Worm (Caenorhabditis elegans) whole organism, L2 larva: ENCODE data around the gene rgs-3.
A peak's percentile ranks its signal among the peaks of the same experiment; 100 is the strongest.

Source experiments
- C34F6.9 ChIP-seq: fragments of 150-350 bp; optimal IDR thresholded peaks from 2 replicates; lab custom pipeline; 2014; ENCODE audit warnings: missing biosample characterization, missing genetic modification characterization
- F13H6.1 ChIP-seq: sonication (generic microtip); optimal IDR thresholded peaks from 2 replicates; lab custom pipeline; 2016; ENCODE audit warnings: missing genetic modification characterization, missing compliant biosample characterization
- R02D3.7 ChIP-seq: fragments of 150-350 bp; optimal IDR thresholded peaks from 2 replicates; lab custom pipeline; 2014; ENCODE audit warnings: missing biosample characterization, missing genetic modification characterization
- alr-1 ChIP-seq: fragments of 150-350 bp; optimal IDR thresholded peaks from 2 replicates; lab custom pipeline; 2014; ENCODE audit warnings: missing biosample characterization, missing genetic modification characterization
- aly-2 ChIP-seq: fragments of 150-350 bp; optimal IDR thresholded peaks from 2 replicates; lab custom pipeline; 2014; ENCODE audit warnings: missing biosample characterization, missing genetic modification characterization
- ama-1 ChIP-seq: fragments of 150-350 bp; optimal IDR thresholded peaks from 2 replicates; lab custom pipeline; 2018; ENCODE audit warnings: inconsistent platforms
- blmp-1 ChIP-seq: sonication (generic microtip); optimal IDR thresholded peaks from 2 replicates; lab custom pipeline; 2017; ENCODE audit warnings: missing genetic modification characterization, mild to moderate bottlenecking, missing compliant biosample characterization, antibody characterized with exemption, moderate library complexity; ENCODE audit not compliant: insufficient read depth
- crh-2 ChIP-seq: sonication (generic microtip); optimal IDR thresholded peaks from 2 replicates; lab custom pipeline; 2017; ENCODE audit warnings: missing biosample characterization, missing genetic modification characterization
- dmd-4 ChIP-seq: sonication (generic microtip); optimal IDR thresholded peaks from 2 replicates; lab custom pipeline; 2017; ENCODE audit warnings: missing biosample characterization, missing genetic modification characterization
- elt-1 ChIP-seq: fragments of 150-350 bp; optimal IDR thresholded peaks from 2 replicates; lab custom pipeline; 2014; ENCODE audit warnings: missing biosample characterization, missing genetic modification characterization
- elt-3 ChIP-seq: sonication (generic microtip); optimal IDR thresholded peaks from 2 replicates; lab custom pipeline; 2017; ENCODE audit warnings: missing biosample characterization, missing genetic modification characterization
- fos-1 ChIP-seq: fragments of 150-350 bp; optimal IDR thresholded peaks from 2 replicates; lab custom pipeline; 2014; ENCODE audit warnings: missing biosample characterization, missing genetic modification characterization
- lin-11 ChIP-seq: fragments of 150-350 bp; sonication (generic microtip); optimal IDR thresholded peaks from 2 replicates; lab custom pipeline; 2014; ENCODE audit warnings: missing biosample characterization, missing genetic modification characterization, inconsistent platforms, mixed read lengths
- lsy-2 ChIP-seq, 2 experiments: fragments of 150-350 bp in 1 of 2; sonication (generic microtip) in 1 of 2; optimal IDR thresholded peaks; 2 replicates each; lab custom pipeline; 2014 to 2017; ENCODE audit warnings: missing biosample characterization in 2 of 2, missing genetic modification characterization in 2 of 2
- mab-5 ChIP-seq: fragments of 150-350 bp; optimal IDR thresholded peaks from 2 replicates; lab custom pipeline; 2014; ENCODE audit warnings: missing biosample characterization, missing genetic modification characterization
- mbf-1 ChIP-seq: sonication (generic microtip); optimal IDR thresholded peaks from 2 replicates; lab custom pipeline; 2017; ENCODE audit warnings: missing biosample characterization, missing genetic modification characterization
- nhr-12 ChIP-seq: fragments of 150-350 bp; optimal IDR thresholded peaks from 2 replicates; lab custom pipeline; 2014; ENCODE audit warnings: missing biosample characterization, missing genetic modification characterization
- nhr-129 ChIP-seq: fragments of 150-350 bp; optimal IDR thresholded peaks from 2 replicates; lab custom pipeline; 2014; ENCODE audit warnings: missing biosample characterization, missing genetic modification characterization
- nhr-21 ChIP-seq: fragments of 150-350 bp; optimal IDR thresholded peaks from 2 replicates; lab custom pipeline; 2014; ENCODE audit warnings: missing biosample characterization, missing genetic modification characterization
- nhr-23 ChIP-seq: fragments of 150-350 bp; optimal IDR thresholded peaks from 2 replicates; lab custom pipeline; 2014; ENCODE audit warnings: missing biosample characterization, missing genetic modification reagents, missing genetic modification characterization
- nhr-25 ChIP-seq: fragments of 150-350 bp; sonication (generic microtip); optimal IDR thresholded peaks from 3 replicates; lab custom pipeline; 2014; ENCODE audit warnings: missing biosample characterization, missing genetic modification characterization
- nhr-6 ChIP-seq: fragments of 150-350 bp; optimal IDR thresholded peaks from 2 replicates; lab custom pipeline; 2014; ENCODE audit warnings: missing biosample characterization, missing genetic modification characterization
- nhr-77 ChIP-seq: fragments of 150-350 bp; optimal IDR thresholded peaks from 2 replicates; lab custom pipeline; 2014; ENCODE audit warnings: missing biosample characterization, missing genetic modification characterization
- peb-1 ChIP-seq: fragments of 150-350 bp; optimal IDR thresholded peaks from 2 replicates; lab custom pipeline; 2014; ENCODE audit warnings: missing biosample characterization, missing genetic modification characterization
- sem-4 ChIP-seq: fragments of 150-350 bp; optimal IDR thresholded peaks from 2 replicates; lab custom pipeline; 2014; ENCODE audit warnings: missing biosample characterization, missing genetic modification reagents, missing genetic modification characterization
- skn-1 ChIP-seq: sonication (generic microtip); optimal IDR thresholded peaks from 2 replicates; lab custom pipeline; 2017; ENCODE audit warnings: missing biosample characterization, missing genetic modification characterization
- sma-3 ChIP-seq: sonication (generic microtip); optimal IDR thresholded peaks from 2 replicates; lab custom pipeline; 2016; ENCODE audit warnings: missing genetic modification reagents, missing genetic modification characterization, missing compliant biosample characterization
- sma-9 ChIP-seq, 2 experiments: fragments of 150-350 bp in 1 of 2; sonication (generic microtip) in 1 of 2; optimal IDR thresholded peaks; 2 replicates each; lab custom pipeline; 2014 to 2016; ENCODE audit warnings: missing genetic modification characterization in 2 of 2, mild to moderate bottlenecking in 1 of 2, missing biosample characterization in 1 of 2, missing compliant biosample characterization in 1 of 2, missing genetic modification reagents in 1 of 2, moderate library complexity in 1 of 2
- snpc-4 ChIP-seq: fragments of 150-350 bp; optimal IDR thresholded peaks from 2 replicates; lab custom pipeline; 2014; ENCODE audit warnings: missing biosample characterization, missing genetic modification characterization
- unc-39 ChIP-seq: fragments of 150-350 bp; optimal IDR thresholded peaks from 2 replicates; lab custom pipeline; 2014; ENCODE audit warnings: missing biosample characterization, missing genetic modification characterization
- unc-55 ChIP-seq: fragments of 150-350 bp; sonication (generic microtip); optimal IDR thresholded peaks from 3 replicates; lab custom pipeline; 2014; ENCODE audit warnings: missing biosample characterization, missing genetic modification reagents, missing genetic modification characterization
- zag-1 ChIP-seq: fragments of 150-350 bp; optimal IDR thresholded peaks from 2 replicates; lab custom pipeline; 2014; ENCODE audit warnings: missing biosample characterization, missing genetic modification characterization
- ztf-1 ChIP-seq: fragments of 200-800 bp; sonication (Bioruptor generic); conservative IDR thresholded peaks from 2 replicates; pipeline ENCODE4 v1.3.6; 2022; ENCODE audit warnings: missing genetic modification characterization, missing compliant biosample characterization
- ztf-11 ChIP-seq: sonication (generic microtip); optimal IDR thresholded peaks from 2 replicates; lab custom pipeline; 2017; ENCODE audit warnings: missing biosample characterization, missing genetic modification characterization

rgs-3 gene

ce11 chrII:6113842-6114441 lies 14.3 kb downstream of the rgs-3 start:
- TF ChIP-seq mab-5 (peak; percentile 73), nhr-6 (no peak)

ce11 chrII:6115283-6115682 lies 15.7 kb downstream of the rgs-3 start:
- no peak for TF ChIP-seq nhr-6
- no peak for TF ChIP-seq C34F6.9 (tag; lab: Kevin White, UChicago)
- no peak for TF ChIP-seq sem-4 (tag; lab: Kevin White, UChicago)
- TF ChIP-seq mbf-1 (tag; lab: Kevin White, UChicago): no peak
- TF ChIP-seq aly-2 (tag; lab: Kevin White, UChicago): no peak
- TF ChIP-seq R02D3.7 (tag; lab: Kevin White, UChicago): no peak
- TF ChIP-seq unc-39: no peak
- TF ChIP-seq dmd-4 (tag; lab: Kevin White, UChicago): no peak
- TF ChIP-seq zag-1: no peak
- TF ChIP-seq nhr-77 (tag; lab: Kevin White, UChicago): no peak

ce11 chrII:6116701-6117100 lies 17.1 kb downstream of the rgs-3 start:
- no peak for TF ChIP-seq zag-1
- no peak for TF ChIP-seq ztf-1 (GFP tag; lab: Robert Waterston, UW)
- TF ChIP-seq C34F6.9 (tag; lab: Kevin White, UChicago): no peak
- TF ChIP-seq ama-1: no peak
- no peak for TF ChIP-seq lin-11

- no peak for TF ChIP-seq sma-9 (GFP tag; optimal IDR thresholded peaks at IDR 0.05; lab: Kevin White, UChicago)
- no peak for TF ChIP-seq sma-9 (tag; optimal IDR thresholded peaks at IDR 0.05; lab: Kevin White, UChicago)
- TF ChIP-seq snpc-4 (tag; lab: Kevin White, UChicago): no peak
- no peak for TF ChIP-seq mab-5
- TF ChIP-seq ztf-11 (tag; lab: Kevin White, UChicago): no peak
- TF ChIP-seq nhr-25 (tag; lab: Kevin White, UChicago): no peak
These were observed 18.6 kb downstream of the rgs-3 start, which contains the start of gene C29H12.6 for ce11 chrII:6118163-6118562. Gene C29H12.6 (minus strand): TSS chrII:6118263.

DNA sequence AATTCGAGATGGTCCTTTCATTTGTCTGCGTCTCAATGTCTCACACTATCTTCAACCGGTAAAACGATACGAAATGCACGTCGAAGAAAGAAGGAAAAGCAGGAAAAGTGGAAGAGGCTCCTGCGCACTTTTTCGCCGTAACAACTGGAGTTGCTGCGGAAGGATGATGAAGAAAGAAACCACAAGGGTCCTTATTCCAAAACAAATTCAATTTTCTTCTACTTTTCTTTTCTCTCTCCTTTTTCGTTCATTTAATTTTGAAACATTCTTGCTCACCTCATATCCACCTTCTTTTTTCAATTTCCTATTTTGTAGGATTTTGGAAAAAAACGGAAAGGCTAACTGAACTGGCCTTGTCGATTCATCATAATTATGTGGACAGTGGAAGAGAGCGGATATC lies 20.9 kb downstream of the rgs-3 start:
- no peak for TF ChIP-seq unc-39
- TF ChIP-seq ama-1: no peak
- no peak for TF ChIP-seq nhr-6
- TF ChIP-seq skn-1 (tag; lab: Kevin White, UChicago): no peak
- no peak for TF ChIP-seq nhr-12 (tag; lab: Kevin White, UChicago)

DNA sequence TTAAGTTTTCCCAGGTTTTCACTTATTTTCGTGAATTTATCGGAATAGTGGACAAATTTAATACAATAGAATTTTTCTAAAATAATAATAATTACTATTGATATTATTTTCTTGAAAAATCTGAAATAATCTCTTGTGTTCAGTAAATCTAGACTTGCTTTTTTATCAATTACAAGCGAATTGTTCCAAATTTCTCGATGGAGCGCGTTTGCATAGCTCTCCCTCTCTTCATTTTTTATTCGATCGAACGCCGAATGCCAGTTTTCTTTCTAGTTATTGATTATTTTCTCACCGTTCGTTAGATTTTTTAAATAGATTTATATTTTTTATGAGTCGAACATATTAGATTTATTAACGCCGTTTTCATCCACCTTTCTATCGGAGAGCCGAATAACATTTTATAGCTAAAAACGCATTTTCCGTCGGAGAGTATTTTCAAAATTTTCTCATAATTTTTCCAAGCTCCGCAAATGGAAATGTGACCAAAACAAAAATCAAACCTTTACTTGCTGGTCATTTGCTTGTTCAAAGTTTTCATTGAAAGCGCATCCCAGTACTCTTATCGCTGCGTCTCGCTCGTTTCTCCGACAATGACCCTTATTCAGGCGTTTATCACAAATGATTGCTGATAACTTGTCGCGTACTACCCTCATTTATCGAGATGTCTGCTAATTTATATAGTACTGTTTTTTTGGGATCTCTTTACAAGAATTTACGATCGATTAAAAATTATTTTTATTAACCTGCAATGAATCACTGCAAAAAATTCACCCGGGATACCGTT lies 23.2 kb downstream of the rgs-3 start:
- TF ChIP-seq fos-1: peak; percentile 78
- TF ChIP-seq unc-55 (GFP tag; lab: Kevin White, UChicago): peak; percentile 54
- peak in 1 of 2 experiments; percentile 18 for TF ChIP-seq lsy-2 (tag; optimal IDR thresholded peaks at IDR 0.05; lab: Kevin White, UChicago)
- TF ChIP-seq C34F6.9 (tag; lab: Kevin White, UChicago): peak; percentile 60
- no peak for TF ChIP-seq nhr-21 (tag; lab: Kevin White, UChicago)
- TF ChIP-seq peb-1: no peak

DNA sequence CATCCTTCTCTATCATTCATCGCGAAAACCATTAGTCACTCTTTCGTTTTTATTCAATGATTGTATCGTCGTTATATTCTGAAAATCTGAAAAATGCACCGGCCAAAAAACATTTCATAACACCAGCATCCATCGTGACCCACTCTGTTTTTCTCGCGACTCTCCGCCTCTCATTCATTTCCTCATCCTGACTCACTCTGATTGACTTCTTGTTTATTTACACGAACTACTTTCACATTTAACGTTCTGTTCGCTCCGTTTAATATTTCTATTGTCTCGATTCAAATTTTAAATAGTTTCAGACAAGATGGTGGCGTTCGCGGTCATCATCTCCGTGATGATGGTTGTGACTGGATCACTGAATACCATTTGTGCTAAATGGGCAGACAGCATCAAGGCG lies 23.9 kb downstream of the rgs-3 start, which contains the start of gene C29H12.2:
Gene C29H12.2, plus strand, starts transcription at position 297 of the 400 bp plus-strand sequence.
- TF ChIP-seq aly-2 (tag; lab: Kevin White, UChicago) (no peak), sma-3 (GFP tag; lab: Kevin White, UChicago) (no peak), blmp-1 (no peak), ama-1 (no peak), crh-2 (tag; lab: Kevin White, UChicago) (no peak), nhr-23 (tag; lab: Kevin White, UChicago) (no peak), F13H6.1 (tag; lab: Kevin White, UChicago) (no peak), alr-1 (tag; lab: Kevin White, UChicago) (no peak), nhr-129 (peak; percentile 41), C34F6.9 (tag; lab: Kevin White, UChicago) (peak; percentile 30), elt-3 (tag; lab: Kevin White, UChicago) (no peak), elt-1 (no peak)
